Worm (Caenorhabditis elegans): ENCODE measurements around the gene trmt-10C.2.

trmt-10C.2 gene

ce11 chrIII:6368524-6368923 lies 22.4 kb downstream of the trmt-10C.2 start:
- peak in 1 of 2 experiments; percentile 97 for TF ChIP-seq unc-62 (GFP tag; optimal IDR thresholded peaks at IDR 0.05 in 1 of 2)
- no peak for TF ChIP-seq unc-62 (tag; optimal IDR thresholded peaks at IDR 0.05)
- TF ChIP-seq aly-2 (tag; optimal IDR thresholded peaks at IDR 0.05) = no peak

ce11 chrIII:6373850-6374474 lies 27.9 kb downstream of the trmt-10C.2 start:
- TF ChIP-seq spr-3 (GFP tag; optimal IDR thresholded peaks at IDR 0.05) = no peak
- peak; percentile 44; the same call in 1 of the 2 replicates for TF ChIP-seq mdt-29 (GFP tag; IDR thresholded peaks at IDR 0.05)
- peak; percentile 94 for TF ChIP-seq F49E8.2 (tag; optimal IDR thresholded peaks at IDR 0.05; ENCODE audit: borderline replicate concordance)
- peak; percentile 67 for TF ChIP-seq duxl-1 (tag; optimal IDR thresholded peaks at IDR 0.05; ENCODE audit: poor library complexity)
- no peak for TF ChIP-seq T20F7.1 (GFP tag; optimal IDR thresholded peaks at IDR 0.05)
- TF ChIP-seq mxl-2 (GFP tag; conservative IDR thresholded peaks at IDR 0.05) = no peak
- TF ChIP-seq daf-16 (GFP tag; optimal IDR thresholded peaks at IDR 0.05) = no peak
- peak; percentile 16 for TF ChIP-seq daf-16 (tag; optimal IDR thresholded peaks at IDR 0.05)
- peak; percentile 71 for TF ChIP-seq lin-38 (GFP tag; IDR thresholded peaks at IDR 0.05)
- TF ChIP-seq dmd-6 (GFP tag; IDR thresholded peaks at IDR 0.05) = no peak
- TF ChIP-seq ZK337.2 (GFP tag; IDR thresholded peaks at IDR 0.05) = no peak
- peak; percentile 33 for TF ChIP-seq mep-1 (tag; optimal IDR thresholded peaks at IDR 0.05)
- 0 out of 2 replicates have a peak, but pooled peaks have one; percentile 6 for TF ChIP-seq Y75B8A.6 (GFP tag; IDR thresholded peaks at IDR 0.05)
- TF ChIP-seq F10B5.3 (tag; optimal IDR thresholded peaks at IDR 0.05) = no peak
- no peak for TF ChIP-seq nhr-48 (tag; optimal IDR thresholded peaks at IDR 0.05)
- peak; percentile 28 for TF ChIP-seq mes-2 (tag; optimal IDR thresholded peaks at IDR 0.05; ENCODE audit: poor library complexity, severe bottlenecking)
- no peak for TF ChIP-seq pqm-1 (tag; optimal IDR thresholded peaks at IDR 0.05)
- TF ChIP-seq ceh-20 (GFP tag; IDR thresholded peaks at IDR 0.05) = 0 out of 2 replicates have a peak, but pooled peaks have one; percentile 24
- peak; percentile 61; the same call in 1 of the 2 replicates for TF ChIP-seq Y105C5A.15 (GFP tag; IDR thresholded peaks at IDR 0.05)
- 0 out of 2 replicates have a peak, but pooled peaks have one; percentile 56 for TF ChIP-seq egl-43 (GFP tag; IDR thresholded peaks at IDR 0.05)
- TF ChIP-seq madf-9 (GFP tag; conservative IDR thresholded peaks at IDR 0.05) = no peak
- TF ChIP-seq unc-130 (GFP tag; optimal IDR thresholded peaks at IDR 0.05) = peak; percentile 61
- TF ChIP-seq nhr-237 (tag; optimal IDR thresholded peaks at IDR 0.05) = no peak
- TF ChIP-seq madf-5 (GFP tag; IDR thresholded peaks at IDR 0.05) = no peak
- TF ChIP-seq tra-1 (GFP tag; IDR thresholded peaks at IDR 0.05) = peak; percentile 51; the same call in 1 of the 2 replicates
- TF ChIP-seq dmd-8 (GFP tag; IDR thresholded peaks at IDR 0.05) = 0 out of 2 replicates have a peak, but pooled peaks have one; percentile 6
- TF ChIP-seq pha-4 (GFP tag; IDR thresholded peaks at IDR 0.05) = peak; percentile 48; the same call in 1 of the 2 replicates
- no peak for TF ChIP-seq pha-4 (tag; optimal IDR thresholded peaks at IDR 0.05)
- no peak for TF ChIP-seq rbr-2 (tag; optimal IDR thresholded peaks at IDR 0.05)
- TF ChIP-seq snpc-1.2 (GFP tag; IDR thresholded peaks at IDR 0.05) = peak; percentile 36
- TF ChIP-seq nhr-76 (tag; optimal IDR thresholded peaks at IDR 0.05) = no peak
- TF ChIP-seq fos-1 (tag; optimal IDR thresholded peaks at IDR 0.05) = peak; percentile 21
- TF ChIP-seq ctbp-1 (GFP tag; IDR thresholded peaks at IDR 0.05) = peak; percentile 59; the same call in 1 of the 2 replicates
- TF ChIP-seq lim-7 (GFP tag; IDR thresholded peaks at IDR 0.05) = peak; percentile 3; the same call in 1 of the 2 replicates
- no peak for TF ChIP-seq tag-97 (GFP tag; IDR thresholded peaks at IDR 0.05)
- peak; percentile 44; the same call in 1 of the 2 replicates for TF ChIP-seq arid-1 (GFP tag; conservative IDR thresholded peaks at IDR 0.05)
- peak; percentile 5 for TF ChIP-seq aha-1 (tag)
- TF ChIP-seq php-3 (GFP tag; IDR thresholded peaks at IDR 0.05) = peak; percentile 46; the same call in 1 of the 2 replicates
- no peak for TF ChIP-seq daf-8 (GFP tag; IDR thresholded peaks at IDR 0.05)
- TF ChIP-seq gei-8 (GFP tag; optimal IDR thresholded peaks at IDR 0.05) = peak; percentile 23
- TF ChIP-seq nhr-111 (GFP tag; optimal IDR thresholded peaks at IDR 0.05) = peak; percentile 7
- peak; percentile 48; the same call in 1 of the 2 replicates for TF ChIP-seq T26A8.4 (GFP tag; IDR thresholded peaks at IDR 0.05)
- TF ChIP-seq vab-7 (GFP tag; IDR thresholded peaks at IDR 0.05) = 0 out of 2 replicates have a peak, but pooled peaks have one; percentile 12
- TF ChIP-seq ama-1 (optimal IDR thresholded peaks at IDR 0.05) = peak; percentile 55
- peak; percentile 81 for TF ChIP-seq Y48G9A.11 (GFP tag; IDR thresholded peaks at IDR 0.05)

Measured in whole organism, L4 larva.